Worm (Caenorhabditis elegans): Measurements from ENCODE around the gene sri-26.

ce11 chrV:15230243-15230642 lies 15.0 kb downstream of the sri-26 start, which contains the start of gene srw-15:
- no peak for TF ChIP-seq W03F9.2 (tag; optimal IDR thresholded peaks at IDR 0.05)
- no peak for TF ChIP-seq dao-5 (tag; optimal IDR thresholded peaks at IDR 0.05)

All from whole organism, L4/young adult.